Worm (Caenorhabditis elegans) whole organism, L4 larva: ENCODE results near the gene str-6.

ENCODE experiments used
- F10B5.3 ChIP-seq: sonication (generic microtip); optimal IDR thresholded peaks from 2 replicates; lab custom pipeline; 2016; ENCODE audit warnings: mild to moderate bottlenecking, missing genetic modification characterization, missing compliant biosample characterization
- Y105C5A.15 ChIP-seq: fragments of 200-800 bp; sonication (Bioruptor generic); IDR thresholded peaks from 2 replicates; pipeline ENCODE4 v1.3.6; 2022; ENCODE audit warnings: missing genetic modification characterization, missing compliant biosample characterization
- lin-15B ChIP-seq: fragments of 150-350 bp; sonication (generic microtip); optimal IDR thresholded peaks from 3 replicates; lab custom pipeline; 2014; ENCODE audit warnings: missing biosample characterization, missing genetic modification characterization
- lir-3 ChIP-seq: sonication (generic microtip); optimal IDR thresholded peaks from 2 replicates; lab custom pipeline; 2016; ENCODE audit warnings: mild to moderate bottlenecking, missing genetic modification characterization, missing compliant biosample characterization
- unc-62 ChIP-seq, 3 experiments: fragments of 150-350 bp in 1 of 3; sonication (generic microtip); optimal IDR thresholded peaks in 2 of 3; peaks in 1 of 3; 1 replicate in 1 of 3; 2 replicates in 2 of 3; lab custom pipeline; 2014 to 2017; ENCODE audit warnings: missing biosample characterization in 3 of 3, missing genetic modification characterization in 3 of 3, missing genetic modification reagents in 3 of 3, missing genotype in 1 of 3
- zfp-3 ChIP-seq: fragments of 200-800 bp; sonication (Bioruptor generic); conservative IDR thresholded peaks from 2 replicates; pipeline ENCODE4 v1.3.6; 2022; ENCODE audit warnings: missing genetic modification reagents, missing genetic modification characterization, missing compliant biosample characterization

- TF ChIP-seq lin-15B (tag; lab: Kevin White, UChicago) (no peak), Y105C5A.15 (GFP tag; lab: Robert Waterston, UW) (no peak), lir-3 (tag; lab: Kevin White, UChicago) (no peak), unc-62 (GFP tag; optimal IDR thresholded peaks at IDR 0.05 in 1 of 2; lab: Kevin White, UChicago) (no peak), unc-62 (tag; optimal IDR thresholded peaks at IDR 0.05; lab: Kevin White, UChicago) (no peak), F10B5.3 (no peak), zfp-3 (no peak)
These were observed 17.8 kb downstream of the str-6 start, which contains the start of gene str-38 for ce11 chrV:15732209-15732608.
